Worm (Caenorhabditis elegans) whole organism, L3 larva: Measurements from ENCODE around the gene K02D3.2.

Experiments used
- R02D3.7 ChIP-seq: fragments of 150-350 bp; optimal IDR thresholded peaks from 2 replicates; lab custom pipeline; 2014; ENCODE audit warnings: missing biosample characterization, missing genetic modification characterization
- aly-2 ChIP-seq: fragments of 150-350 bp; optimal IDR thresholded peaks from 2 replicates; lab custom pipeline; 2014; ENCODE audit warnings: missing biosample characterization, missing genetic modification characterization
- ama-1 ChIP-seq: fragments of 150-350 bp; optimal IDR thresholded peaks from 2 replicates; lab custom pipeline; 2018
- ceh-16 ChIP-seq: sonication (generic microtip); optimal IDR thresholded peaks from 2 replicates; lab custom pipeline; 2017; ENCODE audit warnings: missing biosample characterization, missing genetic modification characterization
- ceh-28 ChIP-seq: fragments of 150-350 bp; optimal IDR thresholded peaks from 2 replicates; lab custom pipeline; 2014; ENCODE audit warnings: missing biosample characterization, missing genetic modification reagents, missing genetic modification characterization
- ceh-82 ChIP-seq: fragments of 150-350 bp; optimal IDR thresholded peaks from 2 replicates; lab custom pipeline; 2014; ENCODE audit warnings: missing biosample characterization, missing genetic modification characterization
- ceh-9 ChIP-seq: sonication (generic microtip); optimal IDR thresholded peaks from 2 replicates; lab custom pipeline; 2018; ENCODE audit warnings: missing biosample characterization, missing genetic modification characterization
- egl-27 ChIP-seq: sonication (generic microtip); optimal IDR thresholded peaks from 4 replicates; lab custom pipeline; 2017; ENCODE audit warnings: missing biosample characterization, missing genetic modification reagents, missing genetic modification characterization
- egl-5 ChIP-seq: fragments of 150-350 bp; optimal IDR thresholded peaks from 2 replicates; lab custom pipeline; 2017; ENCODE audit warnings: missing biosample characterization, missing genetic modification reagents, missing genetic modification characterization, inconsistent platforms
- elt-1 ChIP-seq: fragments of 150-350 bp; optimal IDR thresholded peaks from 2 replicates; lab custom pipeline; 2014; ENCODE audit warnings: missing biosample characterization, missing genetic modification characterization
- elt-2 ChIP-seq: sonication (generic microtip); optimal IDR thresholded peaks from 2 replicates; lab custom pipeline; 2016; ENCODE audit warnings: missing genetic modification reagents, mild to moderate bottlenecking, missing genetic modification characterization, missing compliant biosample characterization
- elt-3 ChIP-seq, 3 experiments: fragments of 150-350 bp in 1 of 3; sonication (generic microtip) in 2 of 3; optimal IDR thresholded peaks; 2 replicates in 2 of 3; 4 replicates in 1 of 3; lab custom pipeline; 2014 to 2017; ENCODE audit warnings: missing biosample characterization in 3 of 3, missing genetic modification characterization in 3 of 3
- eor-1 ChIP-seq, 2 experiments: fragments of 150-350 bp; optimal IDR thresholded peaks; 2 replicates each; lab custom pipeline; 2014 to 2018; ENCODE audit warnings: missing biosample characterization in 2 of 2, missing genetic modification characterization in 2 of 2
- fkh-10 ChIP-seq: sonication (generic microtip); optimal IDR thresholded peaks from 2 replicates; lab custom pipeline; 2017; ENCODE audit warnings: missing biosample characterization, missing genetic modification reagents, missing genetic modification characterization
- fkh-2 ChIP-seq: fragments of 150-350 bp; optimal IDR thresholded peaks from 2 replicates; lab custom pipeline; 2014; ENCODE audit warnings: missing biosample characterization, missing genetic modification reagents, missing genetic modification characterization
- fos-1 ChIP-seq: fragments of 150-350 bp; optimal IDR thresholded peaks from 2 replicates; lab custom pipeline; 2014; ENCODE audit warnings: missing biosample characterization, missing genetic modification characterization
- hmg-11 ChIP-seq: sonication (generic microtip); optimal IDR thresholded peaks from 2 replicates; lab custom pipeline; 2016; ENCODE audit warnings: missing genetic modification characterization, missing compliant biosample characterization
- jun-1 ChIP-seq: fragments of 150-350 bp; optimal IDR thresholded peaks from 2 replicates; lab custom pipeline; 2014; ENCODE audit warnings: missing biosample characterization, missing genetic modification reagents, missing genetic modification characterization
- lin-39 ChIP-seq: fragments of 150-350 bp; optimal IDR thresholded peaks from 2 replicates; lab custom pipeline; 2018; ENCODE audit warnings: missing biosample characterization, missing genetic modification reagents, missing genetic modification characterization
- mdl-1 ChIP-seq: fragments of 150-350 bp; optimal IDR thresholded peaks from 2 replicates; lab custom pipeline; 2014; ENCODE audit warnings: missing biosample characterization, missing genetic modification characterization
- mml-1 ChIP-seq: fragments of 150-350 bp; sonication (generic microtip); optimal IDR thresholded peaks from 3 replicates; lab custom pipeline; 2014; ENCODE audit warnings: missing biosample characterization, missing genetic modification characterization
- nfya-1 ChIP-seq: sonication (generic microtip); optimal IDR thresholded peaks from 2 replicates; lab custom pipeline; 2017; ENCODE audit warnings: missing genetic modification characterization, mild to moderate bottlenecking, missing compliant biosample characterization, antibody characterized with exemption, moderate library complexity; ENCODE audit not compliant: insufficient read depth
- nhr-11 ChIP-seq: fragments of 150-350 bp; optimal IDR thresholded peaks from 2 replicates; lab custom pipeline; 2014; ENCODE audit warnings: missing biosample characterization, missing genetic modification characterization
- nhr-12 ChIP-seq: fragments of 150-350 bp; optimal IDR thresholded peaks from 2 replicates; lab custom pipeline; 2014; ENCODE audit warnings: missing biosample characterization, missing genetic modification characterization
- nhr-23 ChIP-seq: fragments of 150-350 bp; optimal IDR thresholded peaks from 2 replicates; lab custom pipeline; 2014; ENCODE audit warnings: missing biosample characterization, missing genetic modification reagents, missing genetic modification characterization
- nhr-237 ChIP-seq: fragments of 150-350 bp; optimal IDR thresholded peaks from 2 replicates; lab custom pipeline; 2014; ENCODE audit warnings: missing biosample characterization, missing genetic modification characterization
- nhr-28 ChIP-seq: fragments of 150-350 bp; optimal IDR thresholded peaks from 2 replicates; lab custom pipeline; 2014; ENCODE audit warnings: missing biosample characterization, missing genetic modification characterization
- nhr-43 ChIP-seq: sonication (generic microtip); optimal IDR thresholded peaks from 2 replicates; lab custom pipeline; 2016; ENCODE audit warnings: mild to moderate bottlenecking, missing genetic modification characterization, missing compliant biosample characterization; ENCODE audit not compliant: poor library complexity, severe bottlenecking
- nhr-67 ChIP-seq: fragments of 150-350 bp; optimal IDR thresholded peaks from 2 replicates; lab custom pipeline; 2014; ENCODE audit warnings: missing biosample characterization, missing genetic modification characterization
- nhr-76 ChIP-seq: fragments of 150-350 bp; sonication (generic microtip); optimal IDR thresholded peaks from 5 replicates; lab custom pipeline; 2014; ENCODE audit warnings: missing biosample characterization, missing genetic modification characterization
- nhr-77 ChIP-seq: fragments of 150-350 bp; optimal IDR thresholded peaks from 2 replicates; lab custom pipeline; 2014; ENCODE audit warnings: missing biosample characterization, missing genetic modification characterization
- pha-4 ChIP-seq: fragments of 150-350 bp; optimal IDR thresholded peaks from 2 replicates; lab custom pipeline; 2014; ENCODE audit warnings: missing biosample characterization, missing genetic modification reagents, missing genetic modification characterization
- pqm-1 ChIP-seq: fragments of 150-350 bp; optimal IDR thresholded peaks from 2 replicates; lab custom pipeline; 2017; ENCODE audit warnings: missing biosample characterization, missing genetic modification characterization, inconsistent platforms
- sea-2 ChIP-seq: fragments of 150-350 bp; sonication (generic microtip); optimal IDR thresholded peaks from 4 replicates; lab custom pipeline; 2014; ENCODE audit warnings: missing biosample characterization, missing genetic modification reagents, missing genetic modification characterization
- skn-1 ChIP-seq: fragments of 150-350 bp; optimal IDR thresholded peaks from 2 replicates; lab custom pipeline; 2014; ENCODE audit warnings: missing biosample characterization, missing genetic modification characterization
- snpc-4 ChIP-seq: fragments of 150-350 bp; optimal IDR thresholded peaks from 2 replicates; lab custom pipeline; 2014; ENCODE audit warnings: missing biosample characterization, missing genetic modification characterization
- tbx-2 ChIP-seq: sonication (generic microtip); optimal IDR thresholded peaks from 2 replicates; lab custom pipeline; 2016; ENCODE audit warnings: mild to moderate bottlenecking, missing genetic modification characterization, missing compliant biosample characterization
- unc-39 ChIP-seq: sonication (generic microtip); optimal IDR thresholded peaks from 4 replicates; lab custom pipeline; 2017; ENCODE audit warnings: missing biosample characterization, missing genetic modification characterization
- unc-62 ChIP-seq: fragments of 150-350 bp; sonication (generic microtip); optimal IDR thresholded peaks from 4 replicates; lab custom pipeline; 2014; ENCODE audit warnings: missing biosample characterization, missing genetic modification reagents, missing genetic modification characterization
- zag-1 ChIP-seq: fragments of 150-350 bp; optimal IDR thresholded peaks from 2 replicates; lab custom pipeline; 2014; ENCODE audit warnings: missing biosample characterization, missing genetic modification characterization
- ztf-4 ChIP-seq: fragments of 150-350 bp; optimal IDR thresholded peaks from 2 replicates; lab custom pipeline; 2014; ENCODE audit warnings: missing biosample characterization, missing genetic modification characterization

K02D3.2 gene

ce11 chrX:13726874-13727343 lies 15.1 kb upstream of the K02D3.2 start, which contains the start of gene pix-1 (continued):
- no peak for TF ChIP-seq nhr-77 (tag; lab: Kevin White, UChicago)
- peak; percentile 50 for TF ChIP-seq ceh-28 (tag; lab: Kevin White, UChicago)
- TF ChIP-seq mml-1 (tag; lab: Kevin White, UChicago), result no peak
- no peak for TF ChIP-seq R02D3.7 (tag; lab: Kevin White, UChicago)
- TF ChIP-seq nhr-28 (tag; lab: Kevin White, UChicago), result no peak

- TF ChIP-seq elt-3 (tag; optimal IDR thresholded peaks at IDR 0.05; lab: Kevin White, UChicago) (peak in 1 of 3 experiments; percentile 68), mml-1 (tag; lab: Kevin White, UChicago) (no peak)
Observed at ce11 chrX:13726285-13726684, 14.5 kb upstream of the K02D3.2 start.

ce11 chrX:13724364-13724763 lies 12.6 kb upstream of the K02D3.2 start, which contains the start of gene K11E4.6:
Gene K11E4.6 (plus strand): TSS chrX:13724664.
- no peak for TF ChIP-seq nhr-23 (tag; lab: Kevin White, UChicago)
- no peak for TF ChIP-seq hmg-11 (tag; lab: Kevin White, UChicago)
- TF ChIP-seq nfya-1 (tag; lab: Kevin White, UChicago), result no peak
- TF ChIP-seq tbx-2, result no peak

- no peak for TF ChIP-seq ztf-4 (tag; lab: Kevin White, UChicago)
- TF ChIP-seq eor-1 (tag; optimal IDR thresholded peaks at IDR 0.05; lab: Kevin White, UChicago), result no peak
- TF ChIP-seq nhr-12 (tag; lab: Kevin White, UChicago), result no peak
- no peak for TF ChIP-seq egl-27
- no peak for TF ChIP-seq ceh-16 (tag; lab: Kevin White, UChicago)
- TF ChIP-seq elt-1 (tag; lab: Kevin White, UChicago), result no peak
- TF ChIP-seq tbx-2, result no peak
- no peak for TF ChIP-seq mml-1 (tag; lab: Kevin White, UChicago)
- TF ChIP-seq fos-1 (tag; lab: Kevin White, UChicago), result no peak
- no peak for TF ChIP-seq mdl-1 (tag; lab: Kevin White, UChicago)
- TF ChIP-seq ama-1, result no peak
- TF ChIP-seq nhr-67, result no peak
- no peak for TF ChIP-seq sea-2 (GFP tag; lab: Kevin White, UChicago)
- no peak for TF ChIP-seq elt-2 (tag; lab: Kevin White, UChicago)
- TF ChIP-seq pqm-1 (tag; lab: Kevin White, UChicago), result no peak
- TF ChIP-seq snpc-4, result no peak
- TF ChIP-seq fkh-2 (tag; lab: Kevin White, UChicago), result no peak
- TF ChIP-seq unc-39 (tag; lab: Kevin White, UChicago), result no peak
- TF ChIP-seq lin-39 (tag; lab: Kevin White, UChicago), result no peak
Observed at ce11 chrX:13722821-13723220, 11.0 kb upstream of the K02D3.2 start, which contains the start of gene poml-1. Gene poml-1 (minus strand): TSS chrX:13722921.

DNA sequence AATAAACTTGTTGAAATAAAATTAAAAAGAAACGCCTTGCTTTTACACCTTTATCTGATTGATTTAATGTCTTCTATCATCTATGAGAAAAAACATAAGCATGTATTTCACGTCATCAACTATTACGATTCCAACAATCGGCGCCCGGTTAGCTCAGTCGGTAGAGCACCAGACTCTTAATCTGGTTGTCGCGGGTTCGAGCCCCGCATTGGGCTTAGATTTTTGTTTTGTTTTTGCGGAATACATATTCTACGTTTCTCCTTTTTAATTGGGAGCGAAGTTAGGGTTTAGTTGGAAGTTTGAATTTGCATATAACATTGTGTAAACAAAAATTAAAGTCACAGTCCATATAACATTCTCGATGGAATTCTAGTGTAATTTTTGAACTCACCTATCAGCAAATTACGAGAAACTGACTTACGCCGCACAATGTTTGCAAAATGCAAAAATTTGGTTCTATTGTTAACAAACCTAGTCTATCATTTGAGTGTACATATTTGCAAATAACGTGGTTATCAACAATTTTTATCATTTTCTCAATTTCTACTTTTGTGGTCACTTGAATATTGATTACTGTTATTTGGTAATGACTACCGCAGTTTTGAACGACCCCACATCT lies 5.4 kb upstream of the K02D3.2 start, which contains the start of gene shc-3:
TSS of gene shc-3 (plus strand) at position 484 of the 619 bp plus-strand sequence.
- TF ChIP-seq nhr-28 (tag; lab: Kevin White, UChicago) (no peak), elt-2 (tag; lab: Kevin White, UChicago) (peak; percentile 19), pha-4 (tag; lab: Kevin White, UChicago) (peak; percentile 10), nfya-1 (tag; lab: Kevin White, UChicago) (peak; percentile 2)

DNA sequence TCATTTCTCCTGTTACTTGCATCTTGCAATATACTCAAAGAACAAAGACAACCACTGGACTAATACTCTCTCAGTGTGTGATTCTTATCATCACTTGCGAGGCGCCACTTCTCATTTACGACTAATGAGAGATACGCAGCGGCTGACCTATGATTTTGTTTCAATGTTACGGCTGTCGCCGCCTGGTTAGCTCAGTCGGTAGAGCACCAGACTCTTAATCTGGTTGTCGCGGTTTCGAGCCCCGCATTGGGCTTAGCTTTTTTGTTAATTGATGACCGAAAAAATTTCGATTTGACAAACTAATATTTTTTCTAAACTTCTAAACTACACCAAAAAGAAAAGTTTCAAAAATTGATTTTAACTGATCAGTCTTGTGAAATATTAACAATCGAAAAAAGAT lies 4.5 kb upstream of the K02D3.2 start:
- TF ChIP-seq ceh-9 (tag; lab: Kevin White, UChicago), result no peak
- TF ChIP-seq unc-62 (GFP tag; lab: Kevin White, UChicago), result no peak
- TF ChIP-seq mml-1 (tag; lab: Kevin White, UChicago), result no peak
- TF ChIP-seq nhr-76, result no peak
- no peak for TF ChIP-seq nhr-12 (tag; lab: Kevin White, UChicago)
- no peak for TF ChIP-seq mdl-1 (tag; lab: Kevin White, UChicago)
- TF ChIP-seq ceh-82 (tag; lab: Kevin White, UChicago), result no peak
- TF ChIP-seq nfya-1 (tag; lab: Kevin White, UChicago), result no peak
- no peak for TF ChIP-seq aly-2 (tag; lab: Kevin White, UChicago)
- no peak for TF ChIP-seq nhr-67
- TF ChIP-seq nhr-11 (tag; lab: Kevin White, UChicago), result no peak
- peak; percentile 45 for TF ChIP-seq nhr-43 (tag; lab: Kevin White, UChicago)
- TF ChIP-seq elt-3 (tag; optimal IDR thresholded peaks at IDR 0.05; lab: Kevin White, UChicago), result no peak
- no peak for TF ChIP-seq nhr-237
- no peak for TF ChIP-seq lin-39 (tag; lab: Kevin White, UChicago)
- no peak for TF ChIP-seq skn-1 (tag; lab: Kevin White, UChicago)
- TF ChIP-seq jun-1, result no peak
- peak; percentile 6 for TF ChIP-seq pqm-1 (tag; lab: Kevin White, UChicago)
- TF ChIP-seq zag-1 (tag; lab: Kevin White, UChicago), result no peak
- peak; percentile 8 for TF ChIP-seq pha-4 (tag; lab: Kevin White, UChicago)
- TF ChIP-seq egl-5, result no peak
- peak; percentile 38 for TF ChIP-seq elt-2 (tag; lab: Kevin White, UChicago)
- no peak for TF ChIP-seq fkh-10 (GFP tag; lab: Kevin White, UChicago)
